Fruit fly (Drosophila melanogaster) whole organism, wandering third instar larva: ENCODE measurements around the gene CG17572.
A peak's percentile ranks its signal among the peaks of the same experiment; 100 is the strongest.

Experiments
- Abd-B ChIP-seq: fragments of >200 bp; optimal IDR thresholded peaks from 2 replicates; lab custom pipeline; 2017; ENCODE audit warnings: missing biosample characterization, missing genetic modification characterization
- CG32264 ChIP-seq: fragments of 200-800 bp; sonication (Bioruptor generic); optimal IDR thresholded peaks from 2 replicates; lab custom pipeline; 2016; ENCODE audit warnings: missing biosample characterization, missing genetic modification characterization
- CG9705 ChIP-seq: fragments of 200-800 bp; sonication (Bioruptor generic); optimal IDR thresholded peaks from 2 replicates; lab custom pipeline; 2018; ENCODE audit warnings: missing biosample characterization, mild to moderate bottlenecking, missing genetic modification characterization
- CrebA ChIP-seq: fragments of 200-800 bp; sonication (Bioruptor generic); optimal IDR thresholded peaks from 2 replicates; lab custom pipeline; 2016; ENCODE audit warnings: missing biosample characterization, mild to moderate bottlenecking, missing genetic modification characterization, borderline replicate concordance
- Dfd ChIP-seq: fragments of >200 bp; optimal IDR thresholded peaks from 2 replicates; lab custom pipeline; 2017; ENCODE audit warnings: missing biosample characterization, missing genetic modification characterization
- Dif ChIP-seq: fragments of 200-275, 200-300 bp; sonication (Bioruptor generic); optimal IDR thresholded peaks from 2 replicates; lab custom pipeline; 2018; ENCODE audit warnings: missing biosample characterization, missing genetic modification characterization; ENCODE audit not compliant: partially characterized antibody
- GATAd ChIP-seq: sonication (Bioruptor generic); optimal IDR thresholded peaks from 2 replicates; lab custom pipeline; 2016; ENCODE audit warnings: missing biosample characterization, missing genetic modification characterization
- HLH106 ChIP-seq: fragments of 200-800 bp; optimal IDR thresholded peaks from 3 replicates; lab custom pipeline; 2019; ENCODE audit warnings: missing biosample characterization, mild to moderate bottlenecking, missing genetic modification characterization, moderate library complexity
- Hnf4 ChIP-seq: fragments of 200-800 bp; sonication (Bioruptor generic); optimal IDR thresholded peaks from 2 replicates; lab custom pipeline; 2016; ENCODE audit warnings: missing biosample characterization, mild to moderate bottlenecking, missing genetic modification characterization
- Hr78 ChIP-seq: fragments of >200 bp; optimal IDR thresholded peaks from 2 replicates; lab custom pipeline; 2017; ENCODE audit warnings: missing biosample characterization, missing genetic modification characterization
- Hr83 ChIP-seq: fragments of 200-300 bp; sonication (Bioruptor generic); optimal IDR thresholded peaks from 2 replicates; lab custom pipeline; 2016; ENCODE audit warnings: missing biosample characterization, mild to moderate bottlenecking, missing genetic modification characterization, moderate library complexity; ENCODE audit not compliant: poor library complexity, severe bottlenecking
- Jra ChIP-seq: sonication (Bioruptor generic); optimal IDR thresholded peaks from 2 replicates; lab custom pipeline; 2016; ENCODE audit warnings: missing biosample characterization, missing genetic modification characterization
- Mio ChIP-seq: sonication (Bioruptor generic); optimal IDR thresholded peaks from 2 replicates; lab custom pipeline; 2016; ENCODE audit warnings: missing biosample characterization, missing genetic modification characterization
- Myc ChIP-seq: fragments of >200 bp; optimal IDR thresholded peaks from 2 replicates; lab custom pipeline; 2017
- N ChIP-seq: fragments of >200 bp; optimal IDR thresholded peaks from 2 replicates; lab custom pipeline; 2018; ENCODE audit warnings: missing biosample characterization, missing external identifiers, missing genetic modification characterization
- OdsH ChIP-seq: fragments of 200-800 bp; sonication (Bioruptor generic); optimal IDR thresholded peaks from 2 replicates; lab custom pipeline; 2016; ENCODE audit warnings: missing biosample characterization, mild to moderate bottlenecking, missing genetic modification characterization
- Rel ChIP-seq, 2 experiments: fragments of 200-800 bp; sonication (Bioruptor generic) in 1 of 2; optimal IDR thresholded peaks; 2 replicates in 1 of 2; 3 replicates in 1 of 2; lab custom pipeline; 2016 to 2019; ENCODE audit warnings: mild to moderate bottlenecking in 2 of 2, missing biosample characterization in 2 of 2, missing genetic modification characterization in 2 of 2, moderate library complexity in 1 of 2
- Sp1 ChIP-seq: fragments of 200-800 bp; sonication (Bioruptor generic); optimal IDR thresholded peaks from 3 replicates; lab custom pipeline; 2019; ENCODE audit warnings: missing biosample characterization, mild to moderate bottlenecking, missing genetic modification characterization, moderate library complexity
- Vsx2 ChIP-seq: fragments of 200-300, 225-300 bp; sonication (Bioruptor generic); optimal IDR thresholded peaks from 2 replicates; lab custom pipeline; 2018; ENCODE audit warnings: missing biosample characterization, missing genetic modification characterization; ENCODE audit not compliant: partially characterized antibody
- br ChIP-seq: fragments of 200-800 bp; sonication (Bioruptor generic); optimal IDR thresholded peaks from 2 replicates; lab custom pipeline; 2016; ENCODE audit warnings: missing biosample characterization, missing genetic modification characterization
- brk ChIP-seq: fragments of 200-800 bp; sonication (Bioruptor generic); optimal IDR thresholded peaks from 2 replicates; lab custom pipeline; 2016; ENCODE audit warnings: missing biosample characterization, mild to moderate bottlenecking, missing genetic modification characterization
- dl ChIP-seq, 2 experiments: fragments of 175-275, 200-275 bp in 1 of 2; fragments of 200-275 bp in 1 of 2; sonication (Bioruptor generic); optimal IDR thresholded peaks; lab custom pipeline; 2018; ENCODE audit warnings: mild to moderate bottlenecking in 2 of 2, missing biosample characterization in 2 of 2, missing genetic modification characterization in 2 of 2, moderate library complexity in 2 of 2; ENCODE audit not compliant: partially characterized antibody in 2 of 2, insufficient read depth in 1 of 2
- dmrt93B ChIP-seq: fragments of 200-800 bp; sonication (Bioruptor generic); optimal IDR thresholded peaks from 2 replicates; lab custom pipeline; 2018; ENCODE audit warnings: missing biosample characterization, mild to moderate bottlenecking, missing genetic modification characterization
- dsf ChIP-seq: sonication (Bioruptor generic); optimal IDR thresholded peaks from 2 replicates; lab custom pipeline; 2016; ENCODE audit warnings: missing biosample characterization, missing genetic modification characterization, borderline replicate concordance
- ey ChIP-seq: fragments of 200-800 bp; sonication (Bioruptor generic); optimal IDR thresholded peaks from 2 replicates; lab custom pipeline; 2016; ENCODE audit warnings: missing biosample characterization, missing genetic modification characterization
- foxo ChIP-seq, 2 experiments: fragments of 200-800 bp; sonication (Bioruptor generic); optimal IDR thresholded peaks; 2 replicates in 1 of 2; 3 replicates in 1 of 2; lab custom pipeline; 2016 to 2017; ENCODE audit warnings: missing biosample characterization in 2 of 2, missing genetic modification characterization in 2 of 2
- fru ChIP-seq: fragments of 200-800 bp; sonication (Bioruptor generic); optimal IDR thresholded peaks from 3 replicates; lab custom pipeline; 2016; ENCODE audit warnings: missing biosample characterization, mild to moderate bottlenecking, missing genetic modification characterization
- h ChIP-seq: fragments of 200-800 bp; sonication (Bioruptor generic); optimal IDR thresholded peaks from 3 replicates; lab custom pipeline; 2016; ENCODE audit warnings: missing biosample characterization, mild to moderate bottlenecking, missing genetic modification characterization
- jim ChIP-seq: fragments of 175-275, 200-325 bp; sonication (Bioruptor generic); optimal IDR thresholded peaks from 2 replicates; lab custom pipeline; 2016; ENCODE audit warnings: missing biosample characterization, mild to moderate bottlenecking, missing genetic modification characterization
- lola ChIP-seq: fragments of >200 bp; optimal IDR thresholded peaks from 2 replicates; lab custom pipeline; 2017; ENCODE audit warnings: missing biosample characterization, missing genetic modification characterization
- pan ChIP-seq: fragments of >200 bp; optimal IDR thresholded peaks from 2 replicates; lab custom pipeline; 2017
- psq ChIP-seq: fragments of 200-800 bp; sonication (Bioruptor generic); optimal IDR thresholded peaks from 3 replicates; lab custom pipeline; 2017; ENCODE audit warnings: missing biosample characterization, mild to moderate bottlenecking, missing genetic modification characterization, moderate library complexity
- rgr ChIP-seq: fragments of 200-800 bp; sonication (Bioruptor generic); optimal IDR thresholded peaks from 3 replicates; lab custom pipeline; 2016; ENCODE audit warnings: missing biosample characterization, mild to moderate bottlenecking, missing genetic modification characterization
- sage ChIP-seq: fragments of 200-800 bp; sonication (Bioruptor generic); optimal IDR thresholded peaks from 2 replicates; lab custom pipeline; 2016; ENCODE audit warnings: missing biosample characterization, mild to moderate bottlenecking, missing genetic modification characterization
- sv ChIP-seq: fragments of 200-800 bp; sonication (Bioruptor generic); optimal IDR thresholded peaks from 3 replicates; lab custom pipeline; 2016; ENCODE audit warnings: missing biosample characterization, missing genetic modification characterization
- tai ChIP-seq: sonication (Bioruptor generic); optimal IDR thresholded peaks from 2 replicates; lab custom pipeline; 2016; ENCODE audit warnings: missing biosample characterization, missing genetic modification characterization
- usp ChIP-seq: fragments of >200 bp; optimal IDR thresholded peaks from 2 replicates; lab custom pipeline; 2017; ENCODE audit warnings: missing biosample characterization, missing genetic modification characterization
- woc ChIP-seq: sonication (Bioruptor generic); optimal IDR thresholded peaks from 2 replicates; lab custom pipeline; 2016; ENCODE audit warnings: missing biosample characterization, mild to moderate bottlenecking, missing genetic modification characterization

The CG17572 gene

DNA sequence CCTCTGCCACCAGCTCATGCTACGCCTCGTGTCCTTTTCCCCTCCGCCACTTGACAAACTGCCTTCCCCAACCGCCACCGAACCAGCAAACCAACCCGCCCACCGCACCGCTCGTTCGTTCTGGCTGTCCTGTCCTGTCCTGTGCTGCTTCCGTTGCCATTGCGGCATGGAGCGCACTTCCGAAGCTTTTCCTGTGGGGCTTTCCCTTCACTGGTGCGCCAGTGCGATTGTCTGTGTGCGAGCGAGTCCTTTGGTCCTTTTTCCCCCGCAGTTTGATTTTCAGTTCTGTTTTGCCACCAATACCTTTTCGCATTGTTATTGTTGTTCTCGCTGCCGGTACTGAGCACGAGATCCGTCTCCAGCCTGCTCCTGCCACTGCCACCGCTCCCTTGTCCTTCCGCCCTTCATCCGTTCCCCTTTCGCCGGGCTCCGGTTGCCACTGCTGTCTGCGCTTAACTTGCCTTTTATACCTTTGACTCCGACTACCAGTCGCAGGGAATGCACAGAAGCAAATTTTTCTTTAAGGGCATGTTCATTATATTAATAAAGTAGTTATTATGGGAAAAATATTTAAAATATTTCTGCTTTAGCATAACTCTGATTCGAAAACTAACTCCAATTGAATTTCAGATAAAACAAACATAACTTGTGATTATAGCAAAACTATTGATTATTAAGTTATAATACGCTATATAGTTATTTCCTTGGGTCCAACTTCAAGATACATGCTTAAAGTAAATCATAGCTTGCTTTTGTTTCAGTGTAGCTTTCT lies 49.8 kb downstream of the CG17572 start:
- TF ChIP-seq h (peak; percentile 60), Rel (GFP tag; optimal IDR thresholded peaks at IDR 0.05; lab: Kevin White, UChicago) (no peak), Rel (tag; optimal IDR thresholded peaks at IDR 0.05; lab: Kevin White, UChicago) (peak; percentile 5), foxo (GFP tag; optimal IDR thresholded peaks at IDR 0.05; lab: Kevin White, UChicago) (peak in 1 of 2 experiments; percentile 69), fru (GFP tag; lab: Kevin White, UChicago) (peak; percentile 61), Hr78 (GFP tag; lab: Kevin White, UChicago) (no peak), OdsH (peak; percentile 41), jim (no peak), HLH106 (peak; percentile 76), rgr (GFP tag; lab: Kevin White, UChicago) (peak; percentile 52), psq (GFP tag; lab: Kevin White, UChicago) (peak; percentile 56), br (GFP tag; lab: Kevin White, UChicago) (peak; percentile 24), GATAd (GFP tag; lab: Kevin White, UChicago) (no peak), Sp1 (peak; percentile 78), woc (GFP tag; lab: Kevin White, UChicago) (no peak), Abd-B (GFP tag; lab: Kevin White, UChicago) (no peak), sage (no peak), CG32264 (GFP tag; lab: Kevin White, UChicago) (no peak), pan (lab: Kevin White, UChicago) (no peak), CG9705 (GFP tag; lab: Kevin White, UChicago) (peak; percentile 51), Mio (GFP tag; lab: Kevin White, UChicago) (no peak), sv (GFP tag; lab: Kevin White, UChicago) (peak; percentile 9), ey (GFP tag; lab: Kevin White, UChicago) (peak; percentile 51), dmrt93B (GFP tag; lab: Kevin White, UChicago) (peak; percentile 49), Myc (lab: Kevin White, UChicago) (no peak)

DNA sequence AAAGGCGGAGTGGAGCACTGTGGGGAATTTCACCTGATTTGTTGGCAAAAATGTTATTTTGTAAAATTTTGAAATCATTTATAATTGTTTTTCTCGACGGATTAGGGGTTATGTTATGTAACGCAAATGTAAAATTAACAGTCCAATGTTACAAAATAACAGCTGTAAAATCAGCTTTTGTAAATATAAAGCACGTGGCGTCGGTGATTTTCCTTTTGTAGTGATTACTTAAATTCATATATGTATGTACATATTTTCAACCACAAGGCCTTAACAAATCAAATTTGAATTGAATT lies 51.8 kb downstream of the CG17572 start, which contains the start of gene CG15172:
TSS of gene CG15172 (plus strand) at position 197 of the 296 bp plus-strand sequence.
- TF ChIP-seq brk (GFP tag; lab: Kevin White, UChicago) (no peak), Hr83 (no peak), dsf (GFP tag; lab: Kevin White, UChicago) (no peak), OdsH (no peak), psq (GFP tag; lab: Kevin White, UChicago) (no peak), lola (no peak), Jra (no peak), usp (GFP tag; lab: Kevin White, UChicago) (no peak), pan (lab: Kevin White, UChicago) (no peak)
- TF ChIP-seq, all 38 proteins: peak for 0

DNA sequence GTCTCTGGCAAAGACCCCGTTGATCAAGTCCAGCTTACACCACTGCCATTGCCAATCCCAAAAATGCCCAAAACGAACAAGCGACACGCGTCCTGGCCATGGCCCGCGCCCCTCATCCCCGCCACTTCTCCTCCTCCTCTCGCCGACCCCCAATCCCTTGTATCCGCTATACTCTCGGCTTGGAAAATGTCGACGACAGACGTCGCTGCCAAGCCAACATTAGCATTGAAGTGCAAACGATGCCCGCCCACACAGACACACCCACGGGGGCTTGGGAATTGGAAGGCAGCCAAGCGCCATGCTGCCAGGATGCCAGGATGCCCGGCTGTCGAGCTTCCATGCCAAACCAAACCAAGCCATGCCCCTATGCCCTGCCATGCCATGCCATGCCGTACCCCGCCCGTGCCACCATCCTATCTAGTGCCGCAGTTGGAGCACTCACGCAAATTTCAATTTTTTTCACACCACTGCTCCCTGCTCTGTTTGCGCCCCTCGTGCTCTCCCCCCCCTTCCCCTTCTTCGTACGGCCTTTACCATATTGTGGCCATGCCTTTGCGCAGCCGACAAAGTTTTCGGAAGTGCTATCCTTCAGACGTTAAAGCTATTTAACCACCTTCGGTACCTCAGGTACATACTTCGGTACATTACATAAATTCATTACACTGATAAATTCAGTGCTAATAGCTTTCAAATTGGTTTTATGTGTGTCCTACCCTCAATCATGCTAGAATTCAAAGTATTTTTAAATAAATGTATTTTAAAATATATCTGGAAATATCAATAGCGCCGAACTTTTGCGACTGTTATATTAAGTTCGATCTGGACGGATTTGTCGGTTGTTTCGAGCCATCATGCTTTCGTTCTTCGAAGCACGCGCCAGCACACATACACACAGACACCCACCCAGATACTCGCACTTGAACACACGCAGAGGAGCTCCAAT lies 52.4 kb downstream of the CG17572 start:
- TF ChIP-seq Hr78 (GFP tag; lab: Kevin White, UChicago), result no peak
- no peak for TF ChIP-seq dl (GFP tag; optimal IDR thresholded peaks at IDR 0.05; lab: Kevin White, UChicago; ENCODE audit: insufficient read depth in 1 of 2, partially characterized antibody in 2 of 2)
- peak; percentile 85 for TF ChIP-seq HLH106
- no peak for TF ChIP-seq GATAd (GFP tag; lab: Kevin White, UChicago)
- peak; percentile 16 for TF ChIP-seq brk (GFP tag; lab: Kevin White, UChicago)
- TF ChIP-seq dsf (GFP tag; lab: Kevin White, UChicago), result no peak
- peak; percentile 73 for TF ChIP-seq br (GFP tag; lab: Kevin White, UChicago)
- peak; percentile 75 for TF ChIP-seq dmrt93B (GFP tag; lab: Kevin White, UChicago)
- peak; percentile 64 for TF ChIP-seq psq (GFP tag; lab: Kevin White, UChicago)
- TF ChIP-seq CG9705 (GFP tag; lab: Kevin White, UChicago), result peak; percentile 66
- TF ChIP-seq Myc (lab: Kevin White, UChicago), result no peak
- TF ChIP-seq Dif (GFP tag; lab: Kevin White, UChicago), result no peak
- TF ChIP-seq ey (GFP tag; lab: Kevin White, UChicago), result peak; percentile 62
- TF ChIP-seq Vsx2 (GFP tag; lab: Kevin White, UChicago), result no peak
- peak; percentile 50 for TF ChIP-seq sv (GFP tag; lab: Kevin White, UChicago)
- no peak for TF ChIP-seq usp (GFP tag; lab: Kevin White, UChicago)
- peak in 1 of 2 experiments; percentile 87 for TF ChIP-seq foxo (GFP tag; optimal IDR thresholded peaks at IDR 0.05; lab: Kevin White, UChicago)
- peak; percentile 16 for TF ChIP-seq Hnf4 (GFP tag; lab: Kevin White, UChicago)
- no peak for TF ChIP-seq Dfd
- no peak for TF ChIP-seq Hr83
- TF ChIP-seq N (GFP tag; lab: Kevin White, UChicago), result no peak
- TF ChIP-seq sage, result peak; percentile 49
- peak; percentile 81 for TF ChIP-seq OdsH
- peak; percentile 47 for TF ChIP-seq CrebA
- peak; percentile 87 for TF ChIP-seq h
- no peak for TF ChIP-seq lola
- peak; percentile 82 for TF ChIP-seq fru (GFP tag; lab: Kevin White, UChicago)
- TF ChIP-seq Rel (GFP tag; optimal IDR thresholded peaks at IDR 0.05; lab: Kevin White, UChicago), result peak; percentile 43
- TF ChIP-seq Rel (tag; optimal IDR thresholded peaks at IDR 0.05; lab: Kevin White, UChicago), result peak; percentile 49
- TF ChIP-seq woc (GFP tag; lab: Kevin White, UChicago), result peak; percentile 64
- TF ChIP-seq tai (GFP tag; lab: Kevin White, UChicago), result no peak
- no peak for TF ChIP-seq Abd-B (GFP tag; lab: Kevin White, UChicago)
- peak; percentile 91 for TF ChIP-seq Sp1
- no peak for TF ChIP-seq Mio (GFP tag; lab: Kevin White, UChicago)
